Fruit fly (Drosophila melanogaster): Measurements from ENCODE around the gene ldd.
A peak's percentile ranks its signal among the peaks of the same experiment; 100 is the strongest.

ldd gene

DNA sequence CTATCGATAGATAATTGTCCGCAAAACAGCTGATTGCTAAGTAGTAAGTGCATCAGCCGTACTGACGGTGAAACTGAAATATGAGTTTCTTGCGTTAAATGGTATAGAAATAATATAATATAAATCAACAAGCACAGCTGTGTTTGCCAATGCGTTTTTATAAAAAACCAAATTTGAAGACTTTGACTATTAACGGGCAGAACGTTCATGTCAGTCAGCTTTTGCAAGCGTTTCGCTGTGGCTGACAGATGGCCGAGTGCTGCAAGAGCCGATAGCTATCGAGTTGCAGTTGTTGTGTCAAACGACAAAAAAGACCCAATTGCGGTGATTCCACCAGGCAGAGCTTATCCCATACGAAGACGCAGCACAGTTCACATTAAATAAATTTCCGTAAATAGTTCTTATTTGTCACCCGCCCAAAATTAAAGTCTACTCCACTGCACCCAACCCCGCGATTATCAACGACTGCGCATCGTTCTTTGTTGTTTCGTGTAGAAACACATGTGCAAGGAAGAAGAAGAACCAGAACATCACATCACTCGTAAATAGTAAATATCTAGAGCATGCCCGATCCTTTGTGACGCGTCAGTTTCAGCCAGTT is 6.5 kb upstream of the ldd start, which contains the start of the genes unc and CG15445 (continued):
- no peak for TF ChIP-seq CG3847 (GFP tag; IDR thresholded peaks at IDR 0.05)
- no peak for TF ChIP-seq CG17568 (GFP tag; optimal IDR thresholded peaks at IDR 0.05)
- TF ChIP-seq abd-A (tag; optimal IDR thresholded peaks at IDR 0.05) = no peak
- no peak for TF ChIP-seq H2.0 (GFP tag; IDR thresholded peaks at IDR 0.05)
- 0 out of 2 replicates have a peak, but pooled peaks have one; percentile 25 for TF ChIP-seq CG31441 (GFP tag; IDR thresholded peaks at IDR 0.05)
- peak; percentile 50 for TF ChIP-seq row (GFP tag; IDR thresholded peaks at IDR 0.05)
- no peak for TF ChIP-seq kay (GFP tag; optimal IDR thresholded peaks at IDR 0.05)
- no peak for TF ChIP-seq sc (optimal IDR thresholded peaks at IDR 0.05)
- no peak for TF ChIP-seq sc (GFP tag; optimal IDR thresholded peaks at IDR 0.05)
- TF ChIP-seq sima (GFP tag; optimal IDR thresholded peaks at IDR 0.05) = no peak
- TF ChIP-seq HmgZ (tag; optimal IDR thresholded peaks at IDR 0.05) = peak; percentile 7
- TF ChIP-seq HmgD (GFP tag; optimal IDR thresholded peaks at IDR 0.05) = peak; percentile 72
- no peak for TF ChIP-seq insv (GFP tag; optimal IDR thresholded peaks at IDR 0.05)
- no peak for TF ChIP-seq cas (GFP tag; IDR thresholded peaks at IDR 0.05)
- no peak for TF ChIP-seq MTF-1 (GFP tag; optimal IDR thresholded peaks at IDR 0.05; ENCODE audit: borderline replicate concordance)
- no peak for TF ChIP-seq ATbp (GFP tag; optimal IDR thresholded peaks at IDR 0.05)
- no peak; the same call in 2 of the 3 replicates for TF ChIP-seq CG17361 (GFP tag; IDR thresholded peaks at IDR 0.05)
- peak; percentile 80 for TF ChIP-seq unc-4 (GFP tag; IDR thresholded peaks at IDR 0.05; ENCODE audit: partially characterized antibody)
- peak; percentile 87 for TF ChIP-seq vnd (GFP tag; IDR thresholded peaks at IDR 0.05; ENCODE audit: partially characterized antibody)
- TF ChIP-seq CG10267 (tag; optimal IDR thresholded peaks at IDR 0.05) = peak; percentile 15
- no peak for TF ChIP-seq rib (GFP tag; IDR thresholded peaks at IDR 0.05)
- TF ChIP-seq her (GFP tag; optimal IDR thresholded peaks at IDR 0.05) = no peak
- TF ChIP-seq sisA (GFP tag; IDR thresholded peaks at IDR 0.05) = peak; percentile 43
- TF ChIP-seq CG13424 (tag; optimal IDR thresholded peaks at IDR 0.05) = no peak
- peak; percentile 28 for TF ChIP-seq CG30431 (GFP tag; optimal IDR thresholded peaks at IDR 0.05)
- no peak for TF ChIP-seq Dbx (GFP tag; IDR thresholded peaks at IDR 0.05)
- TF ChIP-seq Dp (GFP tag; optimal IDR thresholded peaks at IDR 0.05) = peak; percentile 67
- TF ChIP-seq CG12219 (GFP tag; optimal IDR thresholded peaks at IDR 0.05) = no peak
- TF ChIP-seq ewg (GFP tag; optimal IDR thresholded peaks at IDR 0.05) = peak; percentile 78
- no peak for TF ChIP-seq bab2 (GFP tag; optimal IDR thresholded peaks at IDR 0.05)
- TF ChIP-seq Scr (GFP tag; IDR thresholded peaks at IDR 0.05; ENCODE audit: partially characterized antibody) = peak; percentile 84
- peak; percentile 93 for TF ChIP-seq Ets65A (GFP tag)
- TF ChIP-seq ase (GFP tag; IDR thresholded peaks at IDR 0.05) = no peak
- no peak for TF ChIP-seq jing (GFP tag; optimal IDR thresholded peaks at IDR 0.05)
- TF ChIP-seq ttk (GFP tag; IDR thresholded peaks at IDR 0.05) = no peak
- TF ChIP-seq CG11093 (GFP tag; IDR thresholded peaks at IDR 0.05) = no peak
- no peak for TF ChIP-seq CG32767 (GFP tag; IDR thresholded peaks at IDR 0.05)
- peak; percentile 60; the same call in 1 of the 2 replicates for TF ChIP-seq tna (GFP tag; IDR thresholded peaks at IDR 0.05; ENCODE audit: partially characterized antibody)
- no peak for TF ChIP-seq Dip2 (GFP tag; IDR thresholded peaks at IDR 0.05)
- TF ChIP-seq CG3163 (GFP tag; optimal IDR thresholded peaks at IDR 0.05) = no peak
- no peak for TF ChIP-seq CG14441 (GFP tag; IDR thresholded peaks at IDR 0.05)
- peak; percentile 5 to 48 for TF ChIP-seq tll (GFP tag; optimal IDR thresholded peaks at IDR 0.05)
- TF ChIP-seq pzg (GFP tag; optimal IDR thresholded peaks at IDR 0.05) = peak; percentile 63
- no peak for TF ChIP-seq Oli (tag; optimal IDR thresholded peaks at IDR 0.05)
- no peak for TF ChIP-seq wdn (GFP tag; IDR thresholded peaks at IDR 0.05)
- no peak for TF ChIP-seq CG6683 (GFP tag; optimal IDR thresholded peaks at IDR 0.05)
- TF ChIP-seq pfk (GFP tag; optimal IDR thresholded peaks at IDR 0.05) = no peak
- 0 out of 2 replicates have a peak, but pooled peaks have one; percentile 8 for TF ChIP-seq Ptx1 (GFP tag; IDR thresholded peaks at IDR 0.05)
- TF ChIP-seq CG11504 (tag; optimal IDR thresholded peaks at IDR 0.05) = peak; percentile 76
- TF ChIP-seq CG4707 (GFP tag; optimal IDR thresholded peaks at IDR 0.05) = no peak
